Fruit fly (Drosophila melanogaster) Kc167 (cell line): ENCODE results near the gene Lcp65Aa.

Experiments
- psq ChIP-seq: fragments of >200 bp; optimal IDR thresholded peaks from 2 replicates; lab custom pipeline; 2017; ENCODE audit warnings: missing external identifiers
- ttk ChIP-seq: sonication (Bioruptor generic); optimal IDR thresholded peaks from 2 replicates; lab custom pipeline; 2017; ENCODE audit warnings: missing external identifiers

DNA sequence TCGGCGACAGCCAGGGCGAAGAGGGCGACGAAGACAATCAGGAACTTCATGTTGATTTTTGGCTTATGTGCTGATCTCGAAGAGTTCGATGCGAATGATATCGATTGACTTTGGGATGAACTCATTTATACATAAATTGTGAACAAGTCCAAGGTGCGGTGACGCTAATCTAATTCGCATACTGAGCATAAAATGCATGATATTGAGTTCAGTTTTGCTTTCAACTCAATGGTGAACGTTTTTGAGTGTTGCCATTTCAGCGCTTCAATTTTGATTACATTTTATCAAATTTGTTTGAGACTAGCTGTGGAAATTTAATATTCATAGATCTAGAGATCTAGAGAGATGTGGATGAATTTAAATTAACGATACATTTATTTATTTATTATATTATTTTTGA, 14.4 kb upstream of the Lcp65Aa start, which contains the start of gene Lcp65Af:
- TF ChIP-seq psq (lab: Kevin White, UChicago) (no peak), ttk (lab: Kevin White, UChicago) (no peak)
